Fruit fly (Drosophila melanogaster) whole organism, embryonic: ENCODE measurements around the gene Dscam2.
A peak's percentile ranks its signal among the peaks of the same experiment; 100 is the strongest.

Experiments used
- B-H2 ChIP-seq: fragments of 200-800 bp; sonication (Bioruptor generic); optimal IDR thresholded peaks from 2 replicates; lab custom pipeline; 2018; ENCODE audit warnings: missing biosample characterization, mild to moderate bottlenecking, missing genetic modification characterization
- BtbVII ChIP-seq: fragments of 200-800 bp; sonication (Bioruptor generic); optimal IDR thresholded peaks from 3 replicates; lab custom pipeline; 2017; ENCODE audit warnings: missing biosample characterization, mild to moderate bottlenecking, missing genetic modification characterization
- CG10431 ChIP-seq: fragments of 200-800 bp; sonication (Bioruptor generic); optimal IDR thresholded peaks from 3 replicates; lab custom pipeline; 2018; ENCODE audit warnings: missing biosample characterization, mild to moderate bottlenecking, missing genetic modification characterization
- CG10462 ChIP-seq: fragments of 200-800 bp; sonication (Bioruptor generic); optimal IDR thresholded peaks from 2 replicates; lab custom pipeline; 2016; ENCODE audit warnings: missing biosample characterization, missing genetic modification characterization
- CG11695 ChIP-seq: fragments of 200-800 bp; sonication (Bioruptor generic); IDR thresholded peaks from 3 replicates; pipeline ENCODE4 v1.3.6; 2022; ENCODE audit warnings: missing biosample characterization, missing genetic modification characterization
- CG11696 ChIP-seq: fragments of 200-800 bp; sonication (Bioruptor generic); IDR thresholded peaks from 2 replicates; pipeline ENCODE4 v1.3.6; 2022; ENCODE audit warnings: missing biosample characterization, missing genetic modification characterization
- CG12769 ChIP-seq: fragments of 200-800 bp; sonication (Bioruptor generic); optimal IDR thresholded peaks from 2 replicates; lab custom pipeline; 2019; ENCODE audit warnings: missing biosample characterization, mild to moderate bottlenecking, missing genetic modification characterization, moderate library complexity
- CG13287 ChIP-seq: fragments of 200-800 bp; sonication (Bioruptor generic); IDR thresholded peaks from 2 replicates; pipeline ENCODE4 v1.3.6; 2022; ENCODE audit warnings: missing biosample characterization, missing genetic modification characterization; ENCODE audit not compliant: partially characterized antibody
- CG15073 ChIP-seq: fragments of 200-800 bp; sonication (Bioruptor generic); optimal IDR thresholded peaks from 2 replicates; lab custom pipeline; 2016; ENCODE audit warnings: missing biosample characterization, missing genetic modification characterization
- CG17829 ChIP-seq: fragments of 200-800 bp; optimal IDR thresholded peaks from 2 replicates; lab custom pipeline; 2019; ENCODE audit warnings: missing biosample characterization, mild to moderate bottlenecking, missing genetic modification characterization, moderate library complexity
- CG18619 ChIP-seq: fragments of 200-800 bp; sonication (Bioruptor generic); optimal IDR thresholded peaks from 3 replicates; lab custom pipeline; 2017; ENCODE audit warnings: missing biosample characterization, mild to moderate bottlenecking, missing genetic modification characterization
- CG5180 ChIP-seq: fragments of 200-800 bp; sonication (Bioruptor generic); optimal IDR thresholded peaks from 3 replicates; lab custom pipeline; 2017; ENCODE audit warnings: missing biosample characterization, missing genetic modification characterization, mild to moderate bottlenecking, moderate library complexity, missing genetic modification reagents
- CG5953 ChIP-seq: fragments of 200-800 bp; sonication (Bioruptor generic); IDR thresholded peaks from 2 replicates; pipeline ENCODE4 v1.3.6; 2022; ENCODE audit warnings: missing biosample characterization, missing genetic modification characterization
- CG6813 ChIP-seq: fragments of 200-800 bp; sonication (Bioruptor generic); optimal IDR thresholded peaks from 2 replicates; lab custom pipeline; 2017; ENCODE audit warnings: missing biosample characterization, missing genetic modification characterization, mild to moderate bottlenecking, moderate library complexity, missing genetic modification reagents
- CG8765 ChIP-seq: fragments of 200-800 bp; sonication (Bioruptor generic); IDR thresholded peaks from 2 replicates; pipeline ENCODE4 v1.3.6; 2022; ENCODE audit warnings: missing biosample characterization, missing genetic modification characterization
- CHES-1-like ChIP-seq: fragments of 200-800 bp; sonication (Bioruptor generic); optimal IDR thresholded peaks from 2 replicates; lab custom pipeline; 2016; ENCODE audit warnings: missing biosample characterization, missing genetic modification characterization
- Deaf1 ChIP-seq: fragments of 200-800 bp; optimal IDR thresholded peaks from 3 replicates; lab custom pipeline; 2019; ENCODE audit warnings: missing biosample characterization, mild to moderate bottlenecking, missing genetic modification characterization, moderate library complexity
- Elba2 ChIP-seq: fragments of 200-800 bp; sonication (Bioruptor generic); optimal IDR thresholded peaks from 3 replicates; lab custom pipeline; 2016; ENCODE audit warnings: missing biosample characterization, missing genetic modification characterization
- GATAe ChIP-seq: fragments of 200-800 bp; sonication (Bioruptor generic); conservative IDR thresholded peaks from 2 replicates; pipeline ENCODE4 v1.3.6; 2022; ENCODE audit warnings: missing biosample characterization, missing genetic modification characterization
- Hey ChIP-seq: fragments of 200-800 bp; sonication (Bioruptor generic); optimal IDR thresholded peaks from 3 replicates; lab custom pipeline; 2018; ENCODE audit warnings: missing biosample characterization, mild to moderate bottlenecking, missing genetic modification characterization
- Med ChIP-seq: fragments of 200-800 bp; sonication (Bioruptor generic); peaks from one replicate; lab custom pipeline; 2016; ENCODE audit warnings: missing biosample characterization, missing genetic modification characterization, mild to moderate bottlenecking, inconsistent platforms, moderate library complexity
- Nf-YA ChIP-seq: fragments of 200-800 bp; sonication (Bioruptor generic); IDR thresholded peaks from 2 replicates; pipeline ENCODE4 v1.3.6; 2022; ENCODE audit warnings: missing biosample characterization, missing genetic modification characterization
- NfI ChIP-seq: fragments of 200-800 bp; sonication (Bioruptor generic); optimal IDR thresholded peaks from 3 replicates; lab custom pipeline; 2018; ENCODE audit warnings: missing biosample characterization, mild to moderate bottlenecking, missing genetic modification characterization, moderate library complexity
- Pdp1 ChIP-seq, 2 experiments: fragments of 200-800 bp; sonication (Bioruptor generic); optimal IDR thresholded peaks; 3 replicates each; lab custom pipeline; 2016; ENCODE audit warnings: missing biosample characterization in 2 of 2, missing genetic modification characterization in 2 of 2, mild to moderate bottlenecking in 1 of 2, moderate library complexity in 1 of 2
- Trl ChIP-seq, 3 experiments: fragments of >200 bp in 2 of 3; fragments of 200-800 bp in 1 of 3; sonication (Bioruptor generic) in 1 of 3; optimal IDR thresholded peaks; 2 replicates in 1 of 3; 3 replicates in 2 of 3; lab custom pipeline; 2016 to 2017; ENCODE audit warnings: missing biosample characterization in 1 of 3, missing genetic modification characterization in 1 of 3
- ac ChIP-seq: fragments of 200-800 bp; sonication (Bioruptor generic); optimal IDR thresholded peaks from 3 replicates; lab custom pipeline; 2017; ENCODE audit warnings: missing biosample characterization, mild to moderate bottlenecking, missing genetic modification characterization
- bab2 ChIP-seq: fragments of 200-800 bp; sonication (Bioruptor generic); optimal IDR thresholded peaks from 2 replicates; lab custom pipeline; 2016; ENCODE audit warnings: missing biosample characterization, missing genetic modification characterization
- cwo ChIP-seq: fragments of 200-800 bp; sonication (Bioruptor generic); optimal IDR thresholded peaks from 3 replicates; lab custom pipeline; 2017; ENCODE audit warnings: missing biosample characterization, missing genetic modification characterization, mild to moderate bottlenecking, moderate library complexity, missing genetic modification reagents
- dm ChIP-seq: fragments of 200-800 bp; sonication (Bioruptor generic); optimal IDR thresholded peaks from 3 replicates; lab custom pipeline; 2016; ENCODE audit warnings: missing biosample characterization, missing genetic modification characterization
- exex ChIP-seq: fragments of 200-800 bp; sonication (Bioruptor generic); optimal IDR thresholded peaks from 4 replicates; lab custom pipeline; 2018; ENCODE audit warnings: missing biosample characterization, mild to moderate bottlenecking, missing genetic modification characterization, moderate library complexity
- grau ChIP-seq: fragments of 200-800 bp; optimal IDR thresholded peaks from 3 replicates; lab custom pipeline; 2019; ENCODE audit warnings: missing biosample characterization, mild to moderate bottlenecking, missing genetic modification characterization, moderate library complexity
- grn ChIP-seq: fragments of 200-800 bp; sonication (Bioruptor generic); optimal IDR thresholded peaks from 3 replicates; lab custom pipeline; 2017; ENCODE audit warnings: missing biosample characterization, missing genetic modification characterization
- hbn ChIP-seq: fragments of 200-800 bp; sonication (Bioruptor generic); IDR thresholded peaks from 2 replicates; pipeline ENCODE4 v1.3.6; 2022; ENCODE audit warnings: missing biosample characterization, missing genetic modification characterization; ENCODE audit not compliant: partially characterized antibody
- lab ChIP-seq: fragments of 200-800 bp; sonication (Bioruptor generic); optimal IDR thresholded peaks from 3 replicates; lab custom pipeline; 2017; ENCODE audit warnings: missing biosample characterization, missing genetic modification characterization, mild to moderate bottlenecking, moderate library complexity, missing genetic modification reagents
- lbe ChIP-seq: fragments of 200-800 bp; sonication (Bioruptor generic); optimal IDR thresholded peaks from 2 replicates; lab custom pipeline; 2016; ENCODE audit warnings: missing biosample characterization, mild to moderate bottlenecking, missing genetic modification characterization
- mirr ChIP-seq: fragments of 200-800 bp; sonication (Bioruptor generic); optimal IDR thresholded peaks from 3 replicates; lab custom pipeline; 2018; ENCODE audit warnings: missing biosample characterization, mild to moderate bottlenecking, missing genetic modification characterization
- schlank ChIP-seq: fragments of 200-800 bp; sonication (Bioruptor generic); optimal IDR thresholded peaks from 2 replicates; lab custom pipeline; 2018; ENCODE audit warnings: missing biosample characterization, mild to moderate bottlenecking, missing genetic modification characterization
- slp2 ChIP-seq: fragments of 200-800 bp; sonication (Bioruptor generic); optimal IDR thresholded peaks from 2 replicates; lab custom pipeline; 2016; ENCODE audit warnings: missing biosample characterization, missing genetic modification characterization
- sob ChIP-seq: fragments of 200-800 bp; sonication (Bioruptor generic); IDR thresholded peaks from 2 replicates; pipeline ENCODE4 v1.3.6; 2022; ENCODE audit warnings: missing biosample characterization, missing genetic modification characterization
- sr ChIP-seq: fragments of 200-800 bp; sonication (Bioruptor generic); IDR thresholded peaks from 3 replicates; pipeline ENCODE4 v1.3.6; 2022; ENCODE audit warnings: missing biosample characterization, missing genetic modification characterization
- sug ChIP-seq: fragments of 200-800 bp; optimal IDR thresholded peaks from 2 replicates; lab custom pipeline; 2019; ENCODE audit warnings: missing biosample characterization, mild to moderate bottlenecking, missing genetic modification characterization, moderate library complexity
- tup ChIP-seq: fragments of 200-800 bp; sonication (Bioruptor generic); optimal IDR thresholded peaks from 2 replicates; lab custom pipeline; 2016; ENCODE audit warnings: missing biosample characterization, mild to moderate bottlenecking, missing genetic modification characterization, moderate library complexity
- unpg ChIP-seq: fragments of 200-800 bp; sonication (Bioruptor generic); optimal IDR thresholded peaks from 3 replicates; lab custom pipeline; 2018; ENCODE audit warnings: missing biosample characterization, mild to moderate bottlenecking, missing genetic modification characterization, moderate library complexity
- zen ChIP-seq: fragments of 200-800 bp; sonication (Bioruptor generic); optimal IDR thresholded peaks from 3 replicates; lab custom pipeline; 2018; ENCODE audit warnings: missing biosample characterization, mild to moderate bottlenecking, missing genetic modification characterization, moderate library complexity
- zen2 ChIP-seq: fragments of 200-800 bp; sonication (Bioruptor generic); IDR thresholded peaks from 3 replicates; pipeline ENCODE4 v1.3.6; 2022; ENCODE audit warnings: missing biosample characterization, missing genetic modification characterization; ENCODE audit not compliant: partially characterized antibody
- zfh1 ChIP-seq: fragments of 200-800 bp; sonication (Bioruptor generic); IDR thresholded peaks from 3 replicates; pipeline ENCODE4 v1.3.6; 2022; ENCODE audit warnings: missing biosample characterization, missing genetic modification characterization

Gene Dscam2

dm6 chr3L:7131447-7131983 is 58.2 kb downstream of the Dscam2 start, which contains the start of gene Acbp2 (continued):
- TF ChIP-seq lab (GFP tag; lab: Kevin White, UChicago) (peak; percentile 25), exex (tag; lab: Kevin White, UChicago) (peak; percentile 83), Pdp1 (GFP tag; optimal IDR thresholded peaks at IDR 0.05; lab: Kevin White, UChicago) (peak in 1 of 2 experiments; percentile 18), Deaf1 (tag; lab: Kevin White, UChicago) (peak; percentile 54), BtbVII (no peak), NfI (no peak), unpg (GFP tag; lab: Kevin White, UChicago) (no peak), B-H2 (GFP tag; lab: Kevin White, UChicago) (peak; percentile 20), zen2 (GFP tag; lab: Robert Waterston, UW) (no peak), GATAe (GFP tag; lab: Robert Waterston, UW) (peak; percentile 66; the same call in 1 of the 2 replicates), sug (tag; lab: Kevin White, UChicago) (peak; percentile 100), slp2 (no peak), Hey (tag; lab: Kevin White, UChicago) (peak; percentile 30), Trl (optimal IDR thresholded peaks at IDR 0.05; lab: Kevin White, UChicago) (peak in 1 of 2 experiments; percentile 31), Trl (GFP tag; optimal IDR thresholded peaks at IDR 0.05; lab: Kevin White, UChicago) (no peak), zen (tag; lab: Kevin White, UChicago) (no peak), grau (tag; lab: Kevin White, UChicago) (no peak), CG15073 (GFP tag; lab: Kevin White, UChicago) (no peak), grn (peak; percentile 98), CG11696 (GFP tag; lab: Robert Waterston, UW) (no peak), Med (GFP tag; lab: Kevin White, UChicago) (peak; percentile 55), Elba2 (no peak), CG12769 (peak; percentile 54)

- no peak for TF ChIP-seq CG5180 (GFP tag; lab: Kevin White, UChicago)
- no peak for TF ChIP-seq sr
- TF ChIP-seq CG6813 (GFP tag; lab: Kevin White, UChicago) = no peak
- no peak for TF ChIP-seq bab2 (GFP tag; lab: Kevin White, UChicago)
- TF ChIP-seq CG10431 (GFP tag; lab: Kevin White, UChicago) = no peak
- TF ChIP-seq dm (GFP tag; lab: Kevin White, UChicago) = no peak
- no peak for TF ChIP-seq ac (GFP tag; lab: Kevin White, UChicago)
- TF ChIP-seq lab (GFP tag; lab: Kevin White, UChicago) = no peak
- no peak for TF ChIP-seq lbe
- TF ChIP-seq schlank (tag; lab: Kevin White, UChicago) = no peak
- TF ChIP-seq hbn = no peak
- TF ChIP-seq zfh1 (GFP tag; lab: Robert Waterston, UW) = no peak
- TF ChIP-seq CG10462 (GFP tag; lab: Kevin White, UChicago) = no peak
Measured at dm6 chr3L:7130574-7130973, 59.2 kb downstream of the Dscam2 start, which contains the start of gene Acbp3. Acbp3 (plus strand) TSS chr3L:7130874.

dm6 chr3L:7128214-7129008 is 61.3 kb downstream of the Dscam2 start, which contains the start of the genes Acbp4 and Acbp6:
Acbp4 (minus strand) TSS chr3L:7128264.
Acbp6 (plus strand) TSS chr3L:7128903.
- no peak for TF ChIP-seq CG8765 (GFP tag; lab: Robert Waterston, UW)
- peak; percentile 66 for TF ChIP-seq mirr (GFP tag; lab: Kevin White, UChicago)
- 0 out of 3 replicates have a peak, but pooled peaks have one; percentile 10 for TF ChIP-seq CG11695 (GFP tag; lab: Robert Waterston, UW)
- no peak for TF ChIP-seq CG17829
- peak; percentile 65 for TF ChIP-seq sug (tag; lab: Kevin White, UChicago)
- TF ChIP-seq CHES-1-like (GFP tag; lab: Kevin White, UChicago) = no peak
- no peak for TF ChIP-seq CG13287 (GFP tag; lab: Robert Waterston, UW)
- TF ChIP-seq cwo (GFP tag; lab: Kevin White, UChicago) = peak; percentile 29
- TF ChIP-seq CG18619 (GFP tag; lab: Kevin White, UChicago) = no peak
- TF ChIP-seq Nf-YA (GFP tag; lab: Robert Waterston, UW) = no peak
- TF ChIP-seq sob (GFP tag; lab: Robert Waterston, UW) = no peak
- TF ChIP-seq CG5953 = no peak
- no peak for TF ChIP-seq tup
